Worm (Caenorhabditis elegans) whole organism, L1 larva: ENCODE results near the gene nlp-3.

ENCODE experiments used
- C04F5.9 ChIP-seq: sonication (generic microtip); optimal IDR thresholded peaks from 2 replicates; lab custom pipeline; 2016; ENCODE audit warnings: missing genetic modification characterization, missing compliant biosample characterization
- fkh-10 ChIP-seq: sonication (generic microtip); optimal IDR thresholded peaks from 2 replicates; lab custom pipeline; 2017; ENCODE audit warnings: missing biosample characterization, missing genetic modification reagents, missing genetic modification characterization
- fos-1 ChIP-seq: fragments of 150-350 bp; optimal IDR thresholded peaks from 2 replicates; lab custom pipeline; 2014; ENCODE audit warnings: missing biosample characterization, missing genetic modification characterization
- nhr-11 ChIP-seq: fragments of 150-350 bp; optimal IDR thresholded peaks from 2 replicates; lab custom pipeline; 2014; ENCODE audit warnings: missing biosample characterization, missing genetic modification characterization
- nhr-85 ChIP-seq: sonication (generic microtip); peaks from one replicate; lab custom pipeline; 2016; ENCODE audit warnings: missing genetic modification characterization, inconsistent platforms, missing compliant biosample characterization
- unc-98 ChIP-seq: fragments of 200-800 bp; sonication (Bioruptor generic); IDR thresholded peaks from 2 replicates; pipeline ENCODE4 v1.3.6; 2022; ENCODE audit warnings: missing genetic modification characterization, missing compliant biosample characterization

- TF ChIP-seq fkh-10 (GFP tag; lab: Kevin White, UChicago) (no peak), C04F5.9 (tag; lab: Kevin White, UChicago) (no peak), fos-1 (no peak), unc-98 (GFP tag; lab: Robert Waterston, UW) (no peak), nhr-85 (tag; lab: Kevin White, UChicago) (no peak), nhr-11 (tag; lab: Kevin White, UChicago) (no peak)
Measured at ce11 chrX:13139493-13139892, 38.8 kb downstream of the nlp-3 start, which contains the start of gene ttr-34.
